Worm (Caenorhabditis elegans): ENCODE data around the gene fbxb-112.

DNA sequence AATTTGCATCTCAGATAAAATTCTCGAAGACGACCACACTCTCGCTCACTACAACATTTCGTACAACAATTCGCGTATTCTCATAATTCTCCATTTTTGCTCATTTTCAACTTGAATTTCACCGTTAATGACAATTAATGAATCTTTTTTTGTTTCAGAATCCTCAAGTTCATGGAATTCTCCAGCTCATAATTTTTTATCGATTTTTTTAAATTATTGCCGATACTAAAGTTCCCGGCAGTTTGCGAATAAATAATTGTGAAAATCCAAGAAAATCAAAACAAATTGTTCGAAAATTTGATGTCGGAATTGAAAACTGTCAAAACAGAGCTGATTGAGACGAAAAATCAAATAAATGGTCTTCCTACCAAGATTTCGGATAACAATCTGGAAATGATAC lies 43.0 kb upstream of the fbxb-112 start, which contains the start of gene C16C8.21:
- TF ChIP-seq hmbx-1 (tag; optimal IDR thresholded peaks at IDR 0.05), result no peak
- TF ChIP-seq B0310.2 (tag; optimal IDR thresholded peaks at IDR 0.05), result no peak
- no peak for TF ChIP-seq F13C5.2 (tag; optimal IDR thresholded peaks at IDR 0.05)
- TF ChIP-seq ama-1 (optimal IDR thresholded peaks at IDR 0.05), result no peak
- TF ChIP-seq ets-7 (tag; optimal IDR thresholded peaks at IDR 0.05), result no peak
